Worm (Caenorhabditis elegans) whole organism, L4/young adult: Measurements from ENCODE around the gene Y14H12A.2.

Source experiments
- dao-5 ChIP-seq: sonication (generic microtip); optimal IDR thresholded peaks from 2 replicates; lab custom pipeline; 2016; ENCODE audit warnings: missing genotype, missing genetic modification characterization, moderate library complexity, missing compliant biosample characterization
- him-1 ChIP-seq: sonication (generic microtip); optimal IDR thresholded peaks from 2 replicates; lab custom pipeline; 2016; ENCODE audit warnings: missing genotype, missing genetic modification reagents, missing genetic modification characterization, missing compliant biosample characterization

ce11 chrII:3961256-3961655, 28.2 kb downstream of the Y14H12A.2 start:
- TF ChIP-seq dao-5 (tag; lab: Kevin White, UChicago) (no peak), him-1 (tag; lab: Kevin White, UChicago) (no peak)
